Worm (Caenorhabditis elegans) whole organism, young adult: ENCODE measurements around the gene T04F3.3.

ENCODE experiments used
- C06A6.2 ChIP-seq: fragments of 200-800 bp; sonication (Bioruptor generic); conservative IDR thresholded peaks from 2 replicates; pipeline ENCODE4 v1.3.6; 2022; ENCODE audit warnings: missing genetic modification characterization, missing compliant biosample characterization
- athp-1 ChIP-seq: sonication (generic microtip); optimal IDR thresholded peaks from 2 replicates; lab custom pipeline; 2017; ENCODE audit warnings: mild to moderate bottlenecking, missing genetic modification characterization, missing compliant biosample characterization
- fkh-3 ChIP-seq: sonication (generic microtip); optimal IDR thresholded peaks from 2 replicates; lab custom pipeline; 2016; ENCODE audit warnings: mild to moderate bottlenecking, missing genetic modification characterization, missing compliant biosample characterization

- TF ChIP-seq athp-1 (tag; lab: Kevin White, UChicago) (no peak), fkh-3 (tag; lab: Kevin White, UChicago) (no peak), C06A6.2 (GFP tag; lab: Robert Waterston, UW) (no peak)
Observed at ce11 chrV:11737333-11737732, 21.4 kb upstream of the T04F3.3 start.
